In genomic region chr3R:6914396-6914795, dm6 we compare ENCODE assay signal across 1 fruit fly cellular context.
TF ChIP-seq lines count a peak whose summit lies in the region.

No protein-coding gene starts in this region.

TF ChIP-seq in whole organism, embryonic, 481 proteins besides CTCF, POLR2A, EP300 and RAD21 (continued from another document and continues in another):
- TF ChIP-seq CG11695 (GFP tag; IDR thresholded peaks at IDR 0.05; lab: Robert Waterston, UW), result peak; percentile 83
- peak; percentile 39 for TF ChIP-seq CG12071 (GFP tag; optimal IDR thresholded peaks at IDR 0.05; lab: Kevin White, UChicago)
- peak; percentile 66 to 75 for TF ChIP-seq Pdp1 (GFP tag; optimal IDR thresholded peaks at IDR 0.05; lab: Kevin White, UChicago)
- TF ChIP-seq ash1 (GFP tag; optimal IDR thresholded peaks at IDR 0.05; lab: Kevin White, UChicago), result peak; percentile 0
- TF ChIP-seq CG4617 (GFP tag; optimal IDR thresholded peaks at IDR 0.05; lab: Kevin White, UChicago; ENCODE audit: borderline replicate concordance), result no peak
- TF ChIP-seq MTF-1 (GFP tag; optimal IDR thresholded peaks at IDR 0.05; lab: Kevin White, UChicago; ENCODE audit: borderline replicate concordance), result peak; percentile 61
- 0 out of 2 replicates have a peak, but pooled peaks have one; percentile 10 for TF ChIP-seq stc (GFP tag; IDR thresholded peaks at IDR 0.05; lab: Robert Waterston, UW)
- TF ChIP-seq GATAe (GFP tag; conservative IDR thresholded peaks at IDR 0.05; lab: Robert Waterston, UW), result no peak
- peak; percentile 17 for TF ChIP-seq kni (GFP tag; optimal IDR thresholded peaks at IDR 0.05; lab: Kevin White, UChicago)
- peak; percentile 58 for TF ChIP-seq CG33213 (GFP tag; optimal IDR thresholded peaks at IDR 0.05; lab: Kevin White, UChicago)
- TF ChIP-seq D19B (GFP tag; optimal IDR thresholded peaks at IDR 0.05; lab: Kevin White, UChicago), result peak; percentile 2
- peak; percentile 38; the same call in 1 of the 3 replicates for TF ChIP-seq Aef1 (GFP tag; IDR thresholded peaks at IDR 0.05; lab: Robert Waterston, UW)
- no peak for TF ChIP-seq CG34224 (GFP tag; IDR thresholded peaks at IDR 0.05; lab: Robert Waterston, UW; ENCODE audit: partially characterized antibody)
- peak; percentile 29; the same call in 1 of the 2 replicates for TF ChIP-seq ro (GFP tag; IDR thresholded peaks at IDR 0.05; lab: Robert Waterston, UW)
- peak; percentile 60 for TF ChIP-seq Sox100B (GFP tag; optimal IDR thresholded peaks at IDR 0.05; lab: Kevin White, UChicago)
- peak; percentile 2 for TF ChIP-seq sug (tag; optimal IDR thresholded peaks at IDR 0.05; lab: Kevin White, UChicago)
- TF ChIP-seq lbe (GFP tag; optimal IDR thresholded peaks at IDR 0.05; lab: Kevin White, UChicago), result peak; percentile 89
- no peak for TF ChIP-seq Hey (tag; optimal IDR thresholded peaks at IDR 0.05; lab: Kevin White, UChicago)
- no peak for TF ChIP-seq sna (GFP tag; IDR thresholded peaks at IDR 0.05; lab: Robert Waterston, UW; ENCODE audit: partially characterized antibody)
- TF ChIP-seq Elba2 (GFP tag; optimal IDR thresholded peaks at IDR 0.05; lab: Kevin White, UChicago), result peak; percentile 80
- peak; percentile 53 for TF ChIP-seq CG1602 (GFP tag; optimal IDR thresholded peaks at IDR 0.05; lab: Kevin White, UChicago)
- TF ChIP-seq crol (GFP tag; IDR thresholded peaks at IDR 0.05; lab: Robert Waterston, UW), result no peak
- no peak for TF ChIP-seq Hand (GFP tag; optimal IDR thresholded peaks at IDR 0.05; lab: Kevin White, UChicago)
- peak; percentile 78 for TF ChIP-seq CG2202 (tag; optimal IDR thresholded peaks at IDR 0.05; lab: Kevin White, UChicago)
- 0 out of 2 replicates have a peak, but pooled peaks have one; percentile 25 for TF ChIP-seq danr (GFP tag; IDR thresholded peaks at IDR 0.05; lab: Robert Waterston, UW)
- TF ChIP-seq CG7745 (tag; optimal IDR thresholded peaks at IDR 0.05; lab: Kevin White, UChicago), result no peak
- no peak for TF ChIP-seq prd (optimal IDR thresholded peaks at IDR 0.05; lab: Kevin White, UChicago)
- TF ChIP-seq prd (GFP tag; IDR thresholded peaks at IDR 0.05; lab: Robert Waterston, UW), result peak; percentile 95
- TF ChIP-seq luna (GFP tag; optimal IDR thresholded peaks at IDR 0.05; lab: Kevin White, UChicago), result peak; percentile 11
- no peak for TF ChIP-seq gfzf (GFP tag; optimal IDR thresholded peaks at IDR 0.05; lab: Kevin White, UChicago)
- TF ChIP-seq onecut (GFP tag; IDR thresholded peaks at IDR 0.05; lab: Robert Waterston, UW), result peak; percentile 78
- TF ChIP-seq NK7.1 (GFP tag; optimal IDR thresholded peaks at IDR 0.05; lab: Kevin White, UChicago), result peak; percentile 25
- no peak for TF ChIP-seq sc (optimal IDR thresholded peaks at IDR 0.05; lab: Kevin White, UChicago)
- peak; percentile 4 for TF ChIP-seq sc (GFP tag; optimal IDR thresholded peaks at IDR 0.05; lab: Kevin White, UChicago)
- peak; percentile 4 for TF ChIP-seq CG9437 (GFP tag; optimal IDR thresholded peaks at IDR 0.05; lab: Kevin White, UChicago)
- peak; percentile 85 for TF ChIP-seq Kr (GFP tag; optimal IDR thresholded peaks at IDR 0.05; lab: Kevin White, UChicago)
- peak; percentile 89 for TF ChIP-seq CG10979 (tag; optimal IDR thresholded peaks at IDR 0.05; lab: Kevin White, UChicago)
- TF ChIP-seq CG13624 (GFP tag; optimal IDR thresholded peaks at IDR 0.05; lab: Kevin White, UChicago), result peak; percentile 52
- peak; percentile 6 for TF ChIP-seq zfh2 (GFP tag; optimal IDR thresholded peaks at IDR 0.05; lab: Kevin White, UChicago)
- no peak for TF ChIP-seq sr (GFP tag; IDR thresholded peaks at IDR 0.05; lab: Robert Waterston, UW)
- peak; percentile 24 for TF ChIP-seq CG8281 (tag; optimal IDR thresholded peaks at IDR 0.05; lab: Kevin White, UChicago)
- peak; percentile 22 for TF ChIP-seq ab (GFP tag; optimal IDR thresholded peaks at IDR 0.05; lab: Kevin White, UChicago)
- peak; percentile 59 for TF ChIP-seq Hsf (GFP tag; optimal IDR thresholded peaks at IDR 0.05; lab: Kevin White, UChicago)
- TF ChIP-seq p53 (GFP tag; optimal IDR thresholded peaks at IDR 0.05; lab: Kevin White, UChicago), result peak; percentile 28
- no peak for TF ChIP-seq yki (optimal IDR thresholded peaks at IDR 0.05; lab: Kevin White, UChicago)
- TF ChIP-seq vvl (GFP tag; IDR thresholded peaks at IDR 0.05; lab: Robert Waterston, UW), result peak; percentile 78
- TF ChIP-seq CG15696 (tag; optimal IDR thresholded peaks at IDR 0.05; lab: Kevin White, UChicago), result peak; percentile 97
- TF ChIP-seq CG14667 (GFP tag; IDR thresholded peaks at IDR 0.05; lab: Robert Waterston, UW), result peak; percentile 54
- TF ChIP-seq CG11093 (GFP tag; IDR thresholded peaks at IDR 0.05; lab: Robert Waterston, UW), result peak; percentile 72; the same call in 1 of the 3 replicates
- TF ChIP-seq Mes4 (GFP tag; optimal IDR thresholded peaks at IDR 0.05; lab: Kevin White, UChicago), result peak; percentile 47
- peak; percentile 59 for TF ChIP-seq CG15269 (tag; optimal IDR thresholded peaks at IDR 0.05; lab: Kevin White, UChicago)
- TF ChIP-seq CG13775 (GFP tag; optimal IDR thresholded peaks at IDR 0.05; lab: Kevin White, UChicago), result peak; percentile 59
- peak; percentile 47; the same call in 1 of the 2 replicates for TF ChIP-seq CG32532 (GFP tag; IDR thresholded peaks at IDR 0.05; lab: Robert Waterston, UW)
- peak; percentile 4 for TF ChIP-seq CG7928 (GFP tag; optimal IDR thresholded peaks at IDR 0.05; lab: Kevin White, UChicago)
- peak; percentile 60 for TF ChIP-seq twi (tag; optimal IDR thresholded peaks at IDR 0.05; lab: Kevin White, UChicago)
- TF ChIP-seq CG15479 (GFP tag; optimal IDR thresholded peaks at IDR 0.05; lab: Kevin White, UChicago), result peak; percentile 72
- TF ChIP-seq Atf3 (GFP tag; optimal IDR thresholded peaks at IDR 0.05; lab: Kevin White, UChicago), result no peak
- TF ChIP-seq en (GFP tag; optimal IDR thresholded peaks at IDR 0.05; lab: Kevin White, UChicago), result peak; percentile 52
- peak; percentile 28 for TF ChIP-seq Myb (GFP tag; optimal IDR thresholded peaks at IDR 0.05; lab: Kevin White, UChicago)
- TF ChIP-seq CG8290 (GFP tag; optimal IDR thresholded peaks at IDR 0.05; lab: Kevin White, UChicago), result peak; percentile 75
- peak in 1 of 2 experiments; percentile 55 for TF ChIP-seq CG8290 (tag; optimal IDR thresholded peaks at IDR 0.05; lab: Kevin White, UChicago)
- TF ChIP-seq CG9215 (GFP tag; IDR thresholded peaks at IDR 0.05; lab: Robert Waterston, UW), result peak; percentile 30; the same call in 1 of the 2 replicates
- no peak for TF ChIP-seq tna (GFP tag; IDR thresholded peaks at IDR 0.05; lab: Robert Waterston, UW; ENCODE audit: partially characterized antibody)
- TF ChIP-seq CG12391 (tag; optimal IDR thresholded peaks at IDR 0.05; lab: Kevin White, UChicago), result peak; percentile 68
- peak; percentile 17 for TF ChIP-seq Bteb2 (GFP tag; optimal IDR thresholded peaks at IDR 0.05; lab: Kevin White, UChicago)
- no peak for TF ChIP-seq Dll (GFP tag; IDR thresholded peaks at IDR 0.05; lab: Robert Waterston, UW; ENCODE audit: partially characterized antibody)
- TF ChIP-seq sd (tag; optimal IDR thresholded peaks at IDR 0.05; lab: Kevin White, UChicago), result no peak
- TF ChIP-seq Spps (tag; optimal IDR thresholded peaks at IDR 0.05; lab: Kevin White, UChicago), result peak; percentile 68
- peak; percentile 41 for TF ChIP-seq Usf (GFP tag; optimal IDR thresholded peaks at IDR 0.05; lab: Kevin White, UChicago)
- TF ChIP-seq CG4820 (GFP tag; optimal IDR thresholded peaks at IDR 0.05; lab: Kevin White, UChicago), result peak; percentile 77
- TF ChIP-seq slou (GFP tag; optimal IDR thresholded peaks at IDR 0.05; lab: Kevin White, UChicago), result peak; percentile 8
- no peak for TF ChIP-seq CG6791 (GFP tag; IDR thresholded peaks at IDR 0.05; lab: Robert Waterston, UW; ENCODE audit: partially characterized antibody)
- no peak for TF ChIP-seq nerfin-2 (GFP tag; IDR thresholded peaks at IDR 0.05; lab: Robert Waterston, UW; ENCODE audit: partially characterized antibody)
- peak; percentile 73 for TF ChIP-seq HHEX (GFP tag; optimal IDR thresholded peaks at IDR 0.05; lab: Kevin White, UChicago)
- TF ChIP-seq Asciz (GFP tag; optimal IDR thresholded peaks at IDR 0.05; lab: Kevin White, UChicago), result peak; percentile 33
- peak; percentile 2 for TF ChIP-seq pros (GFP tag; optimal IDR thresholded peaks at IDR 0.05; lab: Kevin White, UChicago)
- no peak for TF ChIP-seq ap (GFP tag; IDR thresholded peaks at IDR 0.05; lab: Robert Waterston, UW)
- no peak for TF ChIP-seq hb (GFP tag; IDR thresholded peaks at IDR 0.05; lab: Robert Waterston, UW; ENCODE audit: partially characterized antibody)
- peak; percentile 50 for TF ChIP-seq Sox102F (GFP tag; optimal IDR thresholded peaks at IDR 0.05; lab: Kevin White, UChicago)
- TF ChIP-seq CG12659 (GFP tag; optimal IDR thresholded peaks at IDR 0.05; lab: Kevin White, UChicago), result peak; percentile 38
- no peak for TF ChIP-seq Hr78 (GFP tag; optimal IDR thresholded peaks at IDR 0.05; lab: Kevin White, UChicago)
- TF ChIP-seq CG2889 (GFP tag; IDR thresholded peaks at IDR 0.05; lab: Robert Waterston, UW), result 0 out of 3 replicates have a peak, but pooled peaks have one; percentile 28
- no peak for TF ChIP-seq D (optimal IDR thresholded peaks at IDR 0.05; lab: Kevin White, UChicago)
- peak; percentile 74 for TF ChIP-seq D (GFP tag; optimal IDR thresholded peaks at IDR 0.05; lab: Kevin White, UChicago)
- peak; percentile 30 for TF ChIP-seq CG3407 (GFP tag; optimal IDR thresholded peaks at IDR 0.05; lab: Kevin White, UChicago)
- peak; percentile 55 for TF ChIP-seq mam (GFP tag; optimal IDR thresholded peaks at IDR 0.05; lab: Kevin White, UChicago)
- TF ChIP-seq Nf-YC (tag; optimal IDR thresholded peaks at IDR 0.05; lab: Kevin White, UChicago), result peak; percentile 40
- peak; percentile 70 to 85 for TF ChIP-seq chif (GFP tag; optimal IDR thresholded peaks at IDR 0.05; lab: Kevin White, UChicago)
- TF ChIP-seq CG8765 (GFP tag; IDR thresholded peaks at IDR 0.05; lab: Robert Waterston, UW), result peak; percentile 86
- TF ChIP-seq NC2α (GFP tag; optimal IDR thresholded peaks at IDR 0.05; lab: Kevin White, UChicago), result peak; percentile 21
- TF ChIP-seq CG4854 (GFP tag; optimal IDR thresholded peaks at IDR 0.05; lab: Kevin White, UChicago), result peak; percentile 54
- peak; percentile 2 for TF ChIP-seq pho (GFP tag; optimal IDR thresholded peaks at IDR 0.05; lab: Kevin White, UChicago)
- peak; percentile 17 for TF ChIP-seq oc (tag; optimal IDR thresholded peaks at IDR 0.05; lab: Kevin White, UChicago)
- peak; percentile 22 for TF ChIP-seq CG17802 (tag; optimal IDR thresholded peaks at IDR 0.05; lab: Kevin White, UChicago)
- TF ChIP-seq CG10543 (GFP tag; optimal IDR thresholded peaks at IDR 0.05; lab: Kevin White, UChicago), result peak; percentile 12
- peak; percentile 73 for TF ChIP-seq CG1233 (GFP tag; optimal IDR thresholded peaks at IDR 0.05; lab: Kevin White, UChicago)
- TF ChIP-seq CG2120 (GFP tag; optimal IDR thresholded peaks at IDR 0.05; lab: Kevin White, UChicago), result peak; percentile 51
- TF ChIP-seq repo (GFP tag; optimal IDR thresholded peaks at IDR 0.05; lab: Kevin White, UChicago), result peak; percentile 67
- TF ChIP-seq CG30403 (GFP tag; optimal IDR thresholded peaks at IDR 0.05; lab: Kevin White, UChicago), result peak; percentile 74
- TF ChIP-seq D19A (tag; optimal IDR thresholded peaks at IDR 0.05; lab: Kevin White, UChicago), result peak; percentile 75
- no peak for TF ChIP-seq HLHmδ (GFP tag; optimal IDR thresholded peaks at IDR 0.05; lab: Kevin White, UChicago)
- TF ChIP-seq ac (GFP tag; optimal IDR thresholded peaks at IDR 0.05; lab: Kevin White, UChicago), result peak; percentile 86
- TF ChIP-seq salm (tag; optimal IDR thresholded peaks at IDR 0.05; lab: Kevin White, UChicago), result peak; percentile 55
- peak; percentile 41 for TF ChIP-seq Nf-YB (GFP tag; optimal IDR thresholded peaks at IDR 0.05; lab: Kevin White, UChicago)
- peak; percentile 63 for TF ChIP-seq pb (GFP tag; optimal IDR thresholded peaks at IDR 0.05; lab: Kevin White, UChicago)
- TF ChIP-seq HLH3B (GFP tag; IDR thresholded peaks at IDR 0.05; lab: Robert Waterston, UW), result peak; percentile 69
- TF ChIP-seq wor (GFP tag; IDR thresholded peaks at IDR 0.05; lab: Robert Waterston, UW), result no peak
- no peak for TF ChIP-seq mirr (GFP tag; optimal IDR thresholded peaks at IDR 0.05; lab: Kevin White, UChicago)
- TF ChIP-seq MBD-R2 (GFP tag; IDR thresholded peaks at IDR 0.05; lab: Robert Waterston, UW), result no peak; the same call in 1 of the 2 replicates
- TF ChIP-seq cato (GFP tag; optimal IDR thresholded peaks at IDR 0.05; lab: Kevin White, UChicago; ENCODE audit: borderline replicate concordance), result peak; percentile 24
- TF ChIP-seq lab (GFP tag; optimal IDR thresholded peaks at IDR 0.05; lab: Kevin White, UChicago), result peak; percentile 78
- peak; percentile 23 for TF ChIP-seq NfI (GFP tag; optimal IDR thresholded peaks at IDR 0.05; lab: Kevin White, UChicago)
- peak; percentile 78 for TF ChIP-seq CG5245 (GFP tag; optimal IDR thresholded peaks at IDR 0.05; lab: Kevin White, UChicago)
- peak; percentile 43 for TF ChIP-seq Drgx (GFP tag; IDR thresholded peaks at IDR 0.05; lab: Robert Waterston, UW)
- TF ChIP-seq Lhr (GFP tag; optimal IDR thresholded peaks at IDR 0.05; lab: Kevin White, UChicago), result no peak
- TF ChIP-seq Oaz (GFP tag; IDR thresholded peaks at IDR 0.05; lab: Robert Waterston, UW), result no peak
- no peak for TF ChIP-seq Tbp (GFP tag; optimal IDR thresholded peaks at IDR 0.05; lab: Kevin White, UChicago)
- peak; percentile 50 for TF ChIP-seq CG18476 (GFP tag; optimal IDR thresholded peaks at IDR 0.05; lab: Kevin White, UChicago)
- peak; percentile 62 for TF ChIP-seq Six4 (GFP tag; optimal IDR thresholded peaks at IDR 0.05; lab: Kevin White, UChicago)
- TF ChIP-seq B-H2 (GFP tag; optimal IDR thresholded peaks at IDR 0.05; lab: Kevin White, UChicago), result no peak
- peak; percentile 31 for TF ChIP-seq Ets97D (GFP tag; optimal IDR thresholded peaks at IDR 0.05; lab: Kevin White, UChicago)
- TF ChIP-seq BtbVII (GFP tag; optimal IDR thresholded peaks at IDR 0.05; lab: Kevin White, UChicago), result peak; percentile 33
- no peak for TF ChIP-seq Stat92E (GFP tag; optimal IDR thresholded peaks at IDR 0.05; lab: Kevin White, UChicago)
- peak; percentile 51; the same call in 1 of the 2 replicates for TF ChIP-seq gt (GFP tag; IDR thresholded peaks at IDR 0.05; lab: Robert Waterston, UW)
- TF ChIP-seq al (GFP tag; IDR thresholded peaks at IDR 0.05; lab: Robert Waterston, UW), result no peak
- TF ChIP-seq Sry-β (GFP tag; optimal IDR thresholded peaks at IDR 0.05; lab: Kevin White, UChicago), result peak; percentile 3
- peak; percentile 74 for TF ChIP-seq fd96Cb (tag; optimal IDR thresholded peaks at IDR 0.05; lab: Kevin White, UChicago)
- peak; percentile 36; the same call in 2 of the 3 replicates for TF ChIP-seq CG11456 (GFP tag; IDR thresholded peaks at IDR 0.05; lab: Robert Waterston, UW)
- peak; percentile 95 for TF ChIP-seq CG7271 (tag; optimal IDR thresholded peaks at IDR 0.05; lab: Kevin White, UChicago)
- peak; percentile 47 for TF ChIP-seq CG8089 (GFP tag; optimal IDR thresholded peaks at IDR 0.05; lab: Kevin White, UChicago)
